Worm (Caenorhabditis elegans): ENCODE measurements around the gene C06E2.1.

C06E2.1 gene

DNA sequence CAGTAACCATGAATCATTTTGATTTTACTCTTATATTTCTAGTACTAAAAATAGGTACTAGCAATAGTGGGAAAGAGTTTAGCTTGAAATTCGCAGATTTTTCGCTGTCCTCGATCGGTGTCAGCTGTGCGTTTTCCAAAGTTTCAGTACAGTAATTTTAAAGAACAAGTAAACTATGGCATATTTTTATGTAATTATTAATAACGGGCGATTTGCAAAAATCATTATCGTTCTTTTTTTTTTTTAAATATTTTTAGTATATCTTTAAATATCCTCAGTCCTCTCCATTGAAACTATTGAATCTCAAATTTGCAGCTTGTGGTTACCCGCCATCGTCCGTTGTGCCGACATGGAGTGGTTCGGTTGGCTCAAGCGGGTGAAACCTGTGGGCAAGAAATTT is 18.2 kb upstream of the C06E2.1 start, which contains the start of gene C13E3.1:
Gene C13E3.1 (plus strand): TSS at position 301 of the 400 bp plus-strand sequence.
- no peak for TF ChIP-seq sea-1 (GFP tag; conservative IDR thresholded peaks at IDR 0.05)

DNA sequence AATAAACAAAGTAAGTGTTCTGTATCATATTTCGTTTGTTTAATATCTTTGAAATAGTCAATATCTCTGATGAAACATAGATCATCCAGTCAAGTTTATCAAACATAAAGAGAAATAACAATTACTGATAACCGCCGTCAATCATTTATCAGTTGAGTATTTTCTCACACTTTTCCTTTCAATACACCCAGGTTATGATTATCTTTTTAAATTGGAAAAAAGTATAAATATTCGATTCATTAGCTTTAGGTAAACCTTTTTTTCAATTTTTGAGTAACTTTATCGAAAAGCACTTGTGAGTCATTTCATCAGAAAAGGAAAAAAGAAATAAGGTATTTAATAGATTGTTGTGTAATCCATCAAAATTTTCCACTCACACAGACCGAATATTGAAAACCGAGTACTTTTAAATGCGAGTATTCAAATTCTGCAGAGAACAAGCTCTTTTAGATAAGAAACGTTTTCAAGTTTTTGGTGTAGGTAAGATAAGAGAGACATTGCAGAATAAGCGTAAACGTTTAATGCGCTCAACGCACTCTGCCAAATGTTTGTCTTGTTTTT is 16.8 kb upstream of the C06E2.1 start:
- no peak for TF ChIP-seq F13C5.2 (tag; optimal IDR thresholded peaks at IDR 0.05)

DNA sequence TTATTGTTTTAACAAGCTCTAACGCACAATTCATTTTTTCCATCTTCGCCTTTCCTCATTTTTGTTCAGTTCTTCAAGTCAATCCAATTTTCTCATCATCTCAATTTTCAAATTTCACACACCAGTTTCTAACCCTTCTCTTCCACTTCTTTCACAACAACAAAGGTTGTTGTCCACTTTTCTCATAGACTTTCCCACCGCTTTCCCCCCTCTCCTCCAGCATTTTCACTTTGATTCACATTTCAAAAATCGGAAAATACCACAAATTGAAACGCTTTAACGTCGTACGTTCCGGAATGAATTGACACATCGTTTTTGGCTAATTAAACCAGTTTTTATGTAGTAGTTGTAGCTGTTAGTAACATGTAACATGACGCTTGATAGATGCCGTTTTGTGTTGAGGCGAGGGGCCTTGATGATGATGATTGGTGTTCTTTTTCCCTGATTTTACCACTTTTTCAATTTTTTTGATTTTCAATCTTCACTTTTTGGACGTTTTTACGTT is 15.7 kb upstream of the C06E2.1 start:
- TF ChIP-seq ceh-36 (tag; optimal IDR thresholded peaks at IDR 0.05) (no peak), tra-4 (tag; optimal IDR thresholded peaks at IDR 0.05) (no peak), hnd-1 (tag; optimal IDR thresholded peaks at IDR 0.05) (no peak), F13C5.2 (tag; optimal IDR thresholded peaks at IDR 0.05) (no peak), B0310.2 (tag; optimal IDR thresholded peaks at IDR 0.05) (no peak), aly-1 (tag; optimal IDR thresholded peaks at IDR 0.05) (no peak), flt-1 (GFP tag; IDR thresholded peaks at IDR 0.05) (no peak), pes-1 (GFP tag; IDR thresholded peaks at IDR 0.05) (no peak), sea-1 (GFP tag; conservative IDR thresholded peaks at IDR 0.05) (no peak), hmbx-1 (tag; optimal IDR thresholded peaks at IDR 0.05) (no peak), ets-7 (tag; optimal IDR thresholded peaks at IDR 0.05) (no peak), ama-1 (optimal IDR thresholded peaks at IDR 0.05) (no peak), tbx-37 (GFP tag; conservative IDR thresholded peaks at IDR 0.05) (no peak), hmg-4 (GFP tag; optimal IDR thresholded peaks at IDR 0.05) (no peak)

DNA sequence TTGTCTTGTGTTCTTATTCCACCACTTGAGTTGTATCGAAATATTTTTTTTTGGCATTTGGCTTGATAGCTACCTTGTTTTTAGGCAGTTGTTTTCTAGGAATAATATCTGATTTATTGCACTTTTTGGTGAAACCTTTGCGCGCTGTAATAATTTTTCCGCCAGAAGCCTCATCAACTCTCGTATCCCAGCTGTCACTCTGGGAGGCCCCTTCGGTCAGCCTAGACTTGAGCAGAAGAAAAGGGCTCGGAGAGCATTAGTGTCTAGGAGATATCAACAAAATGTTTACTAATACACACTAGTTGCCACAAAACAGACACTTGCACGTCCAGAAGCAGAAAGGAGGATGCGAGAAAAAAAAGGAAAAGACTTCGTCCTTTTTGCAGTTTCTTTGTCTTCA is 14.2 kb upstream of the C06E2.1 start:
- TF ChIP-seq ama-1 (optimal IDR thresholded peaks at IDR 0.05) (no peak), tbx-11 (GFP tag; IDR thresholded peaks at IDR 0.05) (no peak), hmg-4 (GFP tag; optimal IDR thresholded peaks at IDR 0.05) (no peak), aly-1 (tag; optimal IDR thresholded peaks at IDR 0.05) (no peak), ceh-36 (tag; optimal IDR thresholded peaks at IDR 0.05) (no peak), tra-4 (tag; optimal IDR thresholded peaks at IDR 0.05) (no peak), scrt-1 (GFP tag; IDR thresholded peaks at IDR 0.05) (no peak), F13C5.2 (tag; optimal IDR thresholded peaks at IDR 0.05) (no peak), tbx-37 (GFP tag; conservative IDR thresholded peaks at IDR 0.05) (no peak), ets-7 (tag; optimal IDR thresholded peaks at IDR 0.05) (no peak), flt-1 (GFP tag; IDR thresholded peaks at IDR 0.05) (no peak), hnd-1 (tag; optimal IDR thresholded peaks at IDR 0.05) (no peak), pes-1 (GFP tag; IDR thresholded peaks at IDR 0.05) (no peak), sea-1 (GFP tag; conservative IDR thresholded peaks at IDR 0.05) (no peak), hmbx-1 (tag; optimal IDR thresholded peaks at IDR 0.05) (no peak), B0310.2 (tag; optimal IDR thresholded peaks at IDR 0.05) (no peak)

DNA sequence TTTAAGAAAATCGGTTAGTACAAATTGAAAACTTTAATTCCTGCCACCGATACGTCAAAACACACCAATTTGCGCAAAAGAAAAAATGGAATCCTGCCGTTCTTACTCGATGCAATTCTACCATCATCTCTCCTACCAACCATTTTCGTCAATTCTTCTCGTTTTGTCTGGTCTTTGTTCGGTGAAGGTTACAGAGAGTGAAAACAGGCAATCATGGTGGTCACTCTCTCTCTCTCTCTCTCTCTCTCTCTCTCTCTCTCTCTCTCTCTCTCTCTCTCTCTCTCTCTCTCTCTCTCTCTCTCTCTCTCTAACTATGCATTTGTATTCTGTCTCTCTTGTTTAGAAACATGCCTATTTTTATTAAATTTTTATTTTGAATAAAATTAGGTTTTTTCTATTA is 7.5 kb upstream of the C06E2.1 start:
- TF ChIP-seq ama-1 (optimal IDR thresholded peaks at IDR 0.05) (no peak), sea-1 (GFP tag; conservative IDR thresholded peaks at IDR 0.05) (no peak), B0310.2 (tag; optimal IDR thresholded peaks at IDR 0.05) (no peak), ceh-13 (GFP tag; optimal IDR thresholded peaks at IDR 0.05) (no peak), ceh-36 (tag; optimal IDR thresholded peaks at IDR 0.05) (no peak), tbx-37 (GFP tag; conservative IDR thresholded peaks at IDR 0.05) (no peak), aly-1 (tag; optimal IDR thresholded peaks at IDR 0.05) (no peak), tra-4 (tag; optimal IDR thresholded peaks at IDR 0.05) (no peak)

DNA sequence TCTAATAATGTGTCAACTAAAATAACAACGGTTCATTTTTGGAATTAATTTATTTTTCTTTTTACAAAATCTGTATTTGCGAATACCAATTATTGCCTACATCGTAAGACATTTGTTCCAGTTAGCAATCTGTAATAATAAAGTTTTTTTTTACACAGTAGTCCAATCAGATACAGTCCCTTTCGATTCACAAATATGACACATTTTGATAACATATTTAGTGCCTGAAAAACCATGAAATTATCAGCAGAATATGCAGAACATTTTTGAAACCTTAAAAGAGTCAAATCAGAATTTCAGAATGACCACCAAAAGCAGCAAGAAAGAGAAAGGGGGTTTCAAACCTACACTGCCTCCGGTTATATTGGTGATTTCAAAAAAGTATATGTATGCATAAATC is 4.7 kb upstream of the C06E2.1 start, which contains the start of gene C06E2.2:
Gene C06E2.2 (plus strand): TSS at position 301 of the 400 bp plus-strand sequence.
- TF ChIP-seq hmg-4 (GFP tag; optimal IDR thresholded peaks at IDR 0.05) (no peak), hnd-1 (tag; optimal IDR thresholded peaks at IDR 0.05) (no peak), tbx-37 (GFP tag; conservative IDR thresholded peaks at IDR 0.05) (no peak), hmbx-1 (tag; optimal IDR thresholded peaks at IDR 0.05) (no peak), ceh-36 (tag; optimal IDR thresholded peaks at IDR 0.05) (no peak), ets-7 (tag; optimal IDR thresholded peaks at IDR 0.05) (no peak), pes-1 (GFP tag; IDR thresholded peaks at IDR 0.05) (no peak), flt-1 (GFP tag; IDR thresholded peaks at IDR 0.05) (no peak), F13C5.2 (tag; optimal IDR thresholded peaks at IDR 0.05) (no peak), B0310.2 (tag; optimal IDR thresholded peaks at IDR 0.05) (no peak), scrt-1 (GFP tag; IDR thresholded peaks at IDR 0.05) (no peak), ama-1 (optimal IDR thresholded peaks at IDR 0.05) (no peak), aly-1 (tag; optimal IDR thresholded peaks at IDR 0.05) (no peak), sea-1 (GFP tag; conservative IDR thresholded peaks at IDR 0.05) (no peak)

DNA sequence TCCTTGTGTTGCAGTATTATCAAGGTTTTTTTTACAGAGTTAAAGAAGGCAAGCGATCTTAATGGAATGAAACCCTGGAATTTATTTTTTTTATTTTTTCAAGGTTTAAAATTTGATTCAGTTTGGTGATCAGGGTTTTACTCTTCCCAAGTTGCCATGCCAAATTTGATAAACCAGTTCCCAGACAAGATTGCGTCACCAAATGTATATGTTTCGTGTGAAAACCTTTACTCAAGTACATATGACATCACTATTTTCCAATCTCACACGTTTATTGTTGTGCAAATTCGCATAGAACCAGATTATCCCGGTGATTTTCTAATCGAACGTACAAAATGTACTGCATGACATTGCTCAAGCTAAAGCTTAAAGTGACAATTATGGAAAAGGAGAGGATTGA is 4.1 kb upstream of the C06E2.1 start:
- no peak for TF ChIP-seq sea-1 (GFP tag; conservative IDR thresholded peaks at IDR 0.05)
- TF ChIP-seq hmg-4 (GFP tag; optimal IDR thresholded peaks at IDR 0.05), result no peak
- no peak for TF ChIP-seq ceh-36 (tag; optimal IDR thresholded peaks at IDR 0.05)
- no peak for TF ChIP-seq B0310.2 (tag; optimal IDR thresholded peaks at IDR 0.05)
- no peak for TF ChIP-seq tra-4 (tag; optimal IDR thresholded peaks at IDR 0.05)
- no peak for TF ChIP-seq hmbx-1 (tag; optimal IDR thresholded peaks at IDR 0.05)
- TF ChIP-seq ceh-13 (GFP tag; optimal IDR thresholded peaks at IDR 0.05), result no peak
- TF ChIP-seq tbx-37 (GFP tag; conservative IDR thresholded peaks at IDR 0.05), result no peak
- TF ChIP-seq scrt-1 (GFP tag; IDR thresholded peaks at IDR 0.05), result no peak
- no peak for TF ChIP-seq hnd-1 (tag; optimal IDR thresholded peaks at IDR 0.05)
- TF ChIP-seq ama-1 (optimal IDR thresholded peaks at IDR 0.05), result no peak
- TF ChIP-seq flt-1 (GFP tag; IDR thresholded peaks at IDR 0.05), result no peak
- no peak for TF ChIP-seq tbx-11 (GFP tag; IDR thresholded peaks at IDR 0.05)
- TF ChIP-seq F13C5.2 (tag; optimal IDR thresholded peaks at IDR 0.05), result no peak
- no peak for TF ChIP-seq pes-1 (GFP tag; IDR thresholded peaks at IDR 0.05)
- no peak for TF ChIP-seq aly-1 (tag; optimal IDR thresholded peaks at IDR 0.05)
- TF ChIP-seq ets-7 (tag; optimal IDR thresholded peaks at IDR 0.05), result no peak

DNA sequence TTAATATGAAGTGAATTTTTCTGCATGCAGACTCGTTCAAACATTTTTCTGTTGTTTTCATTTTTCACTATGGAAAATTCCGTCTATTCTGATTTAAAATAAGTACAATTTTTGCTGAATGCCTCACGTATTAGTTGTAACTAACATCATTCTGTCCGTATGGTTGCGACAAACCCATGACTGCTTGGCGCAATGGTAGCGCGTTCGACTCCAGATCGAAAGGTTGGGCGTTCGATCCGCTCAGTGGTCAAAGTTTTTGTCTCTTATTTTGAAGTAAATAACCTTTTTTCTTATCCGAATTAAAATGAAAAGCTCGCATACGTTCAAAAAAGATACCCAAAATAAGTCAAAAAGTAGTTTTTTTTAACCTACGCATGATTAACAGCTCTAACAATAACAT is 2.5 kb upstream of the C06E2.1 start:
- no peak for TF ChIP-seq tbx-11 (GFP tag; IDR thresholded peaks at IDR 0.05)
- TF ChIP-seq tbx-37 (GFP tag; conservative IDR thresholded peaks at IDR 0.05), result no peak
- no peak for TF ChIP-seq tra-4 (tag; optimal IDR thresholded peaks at IDR 0.05)
- TF ChIP-seq pes-1 (GFP tag; IDR thresholded peaks at IDR 0.05), result no peak
